Worm (Caenorhabditis elegans) whole organism, late embryonic: ENCODE measurements around the gene coh-4.

Experiments used
- F13H6.1 ChIP-seq: sonication (generic microtip); optimal IDR thresholded peaks from 2 replicates; lab custom pipeline; 2016; ENCODE audit warnings: missing genetic modification characterization, missing compliant biosample characterization
- K02D7.2 ChIP-seq: sonication (generic microtip); optimal IDR thresholded peaks from 2 replicates; lab custom pipeline; 2017; ENCODE audit warnings: mild to moderate bottlenecking, missing genetic modification characterization, missing compliant biosample characterization
- K09A11.1 ChIP-seq: sonication (generic microtip); optimal IDR thresholded peaks from 2 replicates; lab custom pipeline; 2017; ENCODE audit warnings: antibody characterized with exemption, mild to moderate bottlenecking, missing genetic modification characterization, missing compliant biosample characterization; ENCODE audit not compliant: insufficient read depth
- T23F11.4 ChIP-seq: fragments of 200-800 bp; sonication (Bioruptor generic); optimal IDR thresholded peaks from 2 replicates; lab custom pipeline; 2018; ENCODE audit warnings: mild to moderate bottlenecking, missing genetic modification characterization, missing compliant biosample characterization
- Y22D7AL.16 ChIP-seq: sonication (generic microtip); optimal IDR thresholded peaks from 2 replicates; lab custom pipeline; 2016; ENCODE audit warnings: missing genetic modification characterization, missing compliant biosample characterization
- ahr-1 ChIP-seq: sonication (generic microtip); optimal IDR thresholded peaks from 2 replicates; lab custom pipeline; 2016; ENCODE audit warnings: missing genetic modification characterization, missing compliant biosample characterization
- ama-1 ChIP-seq: fragments of 150-350 bp; optimal IDR thresholded peaks from 2 replicates; lab custom pipeline; 2014
- ceh-18 ChIP-seq: sonication (generic microtip); optimal IDR thresholded peaks from 2 replicates; lab custom pipeline; 2016; ENCODE audit warnings: missing genetic modification characterization, missing compliant biosample characterization
- ceh-2 ChIP-seq: sonication (generic microtip); optimal IDR thresholded peaks from 2 replicates; lab custom pipeline; 2016; ENCODE audit warnings: missing genotype, missing genetic modification characterization, missing compliant biosample characterization
- ceh-22 ChIP-seq: sonication (generic microtip); optimal IDR thresholded peaks from 2 replicates; lab custom pipeline; 2017; ENCODE audit warnings: missing biosample characterization, missing genetic modification characterization
- ceh-31 ChIP-seq: sonication (generic microtip); optimal IDR thresholded peaks from 2 replicates; lab custom pipeline; 2016; ENCODE audit warnings: missing genetic modification characterization, missing compliant biosample characterization
- ceh-34 ChIP-seq: sonication (generic microtip); optimal IDR thresholded peaks from 2 replicates; lab custom pipeline; 2016; ENCODE audit warnings: mild to moderate bottlenecking, missing genetic modification characterization, missing compliant biosample characterization
- ceh-48 ChIP-seq: sonication (generic microtip); optimal IDR thresholded peaks from 2 replicates; lab custom pipeline; 2016; ENCODE audit warnings: missing genetic modification characterization, inconsistent platforms, missing compliant biosample characterization
- ceh-6 ChIP-seq: fragments of 200-800 bp; sonication (Bioruptor generic); optimal IDR thresholded peaks from 2 replicates; lab custom pipeline; 2018; ENCODE audit warnings: mild to moderate bottlenecking, missing genetic modification characterization, missing compliant biosample characterization
- dmd-4 ChIP-seq: sonication (generic microtip); optimal IDR thresholded peaks from 2 replicates; lab custom pipeline; 2016; ENCODE audit warnings: borderline replicate concordance, missing genetic modification characterization, missing compliant biosample characterization
- elt-2 ChIP-seq: sonication (generic microtip); optimal IDR thresholded peaks from 2 replicates; lab custom pipeline; 2016; ENCODE audit warnings: missing genetic modification reagents, missing genetic modification characterization, missing compliant biosample characterization
- elt-4 ChIP-seq: sonication (generic microtip); optimal IDR thresholded peaks from 2 replicates; lab custom pipeline; 2016; ENCODE audit warnings: missing genetic modification characterization, missing compliant biosample characterization
- fkh-6 ChIP-seq: sonication (generic microtip); optimal IDR thresholded peaks from 2 replicates; lab custom pipeline; 2016; ENCODE audit warnings: missing genetic modification characterization, missing compliant biosample characterization
- hlh-30 ChIP-seq: sonication (generic microtip); optimal IDR thresholded peaks from 2 replicates; lab custom pipeline; 2017; ENCODE audit warnings: antibody characterized with exemption, missing genetic modification characterization, missing compliant biosample characterization; ENCODE audit not compliant: insufficient read depth
- hlh-6 ChIP-seq: sonication (generic microtip); optimal IDR thresholded peaks from 2 replicates; lab custom pipeline; 2016; ENCODE audit warnings: missing genotype, missing genetic modification characterization, missing compliant biosample characterization
- hlh-8 ChIP-seq: sonication (generic microtip); optimal IDR thresholded peaks from 2 replicates; lab custom pipeline; 2016; ENCODE audit warnings: missing genotype, missing genetic modification characterization, missing compliant biosample characterization
- madf-2 ChIP-seq: sonication (generic microtip); optimal IDR thresholded peaks from 2 replicates; lab custom pipeline; 2017; ENCODE audit warnings: missing genetic modification characterization, missing compliant biosample characterization
- mec-3 ChIP-seq: sonication (generic microtip); optimal IDR thresholded peaks from 2 replicates; lab custom pipeline; 2016; ENCODE audit warnings: borderline replicate concordance, missing genetic modification characterization, missing compliant biosample characterization
- nfya-1 ChIP-seq: sonication (generic microtip); optimal IDR thresholded peaks from 2 replicates; lab custom pipeline; 2017; ENCODE audit warnings: missing genetic modification characterization, mild to moderate bottlenecking, missing compliant biosample characterization, antibody characterized with exemption, moderate library complexity
- pag-3 ChIP-seq: sonication (generic microtip); optimal IDR thresholded peaks from 2 replicates; lab custom pipeline; 2016; ENCODE audit warnings: missing compliant biosample characterization, missing genetic modification characterization, borderline replicate concordance
- pax-1 ChIP-seq: fragments of 150-350 bp; optimal IDR thresholded peaks from 2 replicates; lab custom pipeline; 2014; ENCODE audit warnings: missing biosample characterization, missing genetic modification characterization
- rnt-1 ChIP-seq: sonication (generic microtip); optimal IDR thresholded peaks from 2 replicates; lab custom pipeline; 2016; ENCODE audit warnings: missing genetic modification characterization, missing compliant biosample characterization
- syd-9 ChIP-seq: sonication (generic microtip); optimal IDR thresholded peaks from 2 replicates; lab custom pipeline; 2016; ENCODE audit warnings: mild to moderate bottlenecking, missing genetic modification characterization, moderate library complexity, missing compliant biosample characterization
- ttx-3 ChIP-seq: sonication (generic microtip); optimal IDR thresholded peaks from 2 replicates; lab custom pipeline; 2016; ENCODE audit warnings: missing genetic modification reagents, missing genetic modification characterization, missing compliant biosample characterization
- unc-42 ChIP-seq: sonication (generic microtip); optimal IDR thresholded peaks from 2 replicates; lab custom pipeline; 2016; ENCODE audit warnings: missing genotype, missing genetic modification characterization, missing compliant biosample characterization
- unc-55 ChIP-seq: sonication (generic microtip); optimal IDR thresholded peaks from 2 replicates; lab custom pipeline; 2017; ENCODE audit warnings: missing biosample characterization, missing genetic modification reagents, missing genetic modification characterization
- ztf-16 ChIP-seq: sonication (generic microtip); optimal IDR thresholded peaks from 2 replicates; lab custom pipeline; 2017; ENCODE audit warnings: missing genetic modification characterization, missing compliant biosample characterization

Gene coh-4

ce11 chrV:4160086-4160485 is 15.4 kb downstream of the coh-4 start, which contains the start of gene Y45G5AM.5:
Gene Y45G5AM.5 (plus strand): TSS chrV:4160386.
- TF ChIP-seq mec-3 (tag; lab: Kevin White, UChicago) (no peak), syd-9 (tag; lab: Kevin White, UChicago) (no peak), pax-1 (tag; lab: Kevin White, UChicago) (no peak), ceh-31 (tag; lab: Kevin White, UChicago) (no peak), ahr-1 (no peak), K02D7.2 (no peak), Y22D7AL.16 (tag; lab: Kevin White, UChicago) (no peak)
- TF ChIP-seq, all 69 proteins: peak for 0

ce11 chrV:4157291-4157690 is 18.1 kb downstream of the coh-4 start:
- peak; percentile 96 for TF ChIP-seq elt-2
- TF ChIP-seq unc-55 (GFP tag; lab: Kevin White, UChicago), result peak; percentile 69
- peak; percentile 47 for TF ChIP-seq rnt-1 (tag; lab: Kevin White, UChicago)
- no peak for TF ChIP-seq ceh-6
- peak; percentile 50 for TF ChIP-seq ceh-18 (tag; lab: Kevin White, UChicago)
- TF ChIP-seq hlh-8, result no peak

DNA sequence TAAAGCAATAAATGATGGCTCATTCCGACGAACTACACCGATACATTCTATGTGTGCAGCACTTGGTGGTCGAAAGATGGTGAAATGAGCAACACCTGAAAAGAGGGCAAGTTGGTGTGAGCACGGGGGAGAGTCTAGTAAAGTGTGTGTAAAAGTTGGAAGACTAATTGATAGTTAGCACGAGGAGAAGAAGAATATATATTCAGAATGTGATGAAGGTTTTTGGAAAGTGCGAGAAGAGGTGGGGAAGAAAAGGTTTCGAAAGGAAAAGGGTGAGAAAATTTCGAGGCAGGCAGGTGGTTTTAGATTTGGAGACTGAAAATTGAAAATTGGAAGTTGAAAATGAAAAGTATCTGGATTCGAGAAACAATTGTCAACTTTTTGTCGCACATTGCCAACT is 23.2 kb downstream of the coh-4 start, which contains the start of gene Y45G5AM.6:
TSS of gene Y45G5AM.6 (minus strand) at position 101 of the 400 bp plus-strand sequence.
- TF ChIP-seq unc-55 (GFP tag; lab: Kevin White, UChicago), result no peak
- TF ChIP-seq ama-1 (lab: Kevin White, UChicago), result no peak
- TF ChIP-seq mec-3 (tag; lab: Kevin White, UChicago), result no peak
- TF ChIP-seq nfya-1 (tag; lab: Kevin White, UChicago), result no peak
- no peak for TF ChIP-seq K02D7.2
- TF ChIP-seq F13H6.1, result no peak
- TF ChIP-seq ceh-22, result no peak
- no peak for TF ChIP-seq T23F11.4 (GFP tag; lab: Kevin White, UChicago)
- no peak for TF ChIP-seq madf-2 (tag; lab: Kevin White, UChicago)
- TF ChIP-seq ceh-2 (tag; lab: Kevin White, UChicago), result no peak
- no peak for TF ChIP-seq hlh-6 (tag; lab: Kevin White, UChicago)
- TF ChIP-seq ztf-16 (tag; lab: Kevin White, UChicago), result no peak
- TF ChIP-seq K09A11.1 (tag; lab: Kevin White, UChicago), result no peak
- TF ChIP-seq ceh-34 (tag; lab: Kevin White, UChicago), result no peak

DNA sequence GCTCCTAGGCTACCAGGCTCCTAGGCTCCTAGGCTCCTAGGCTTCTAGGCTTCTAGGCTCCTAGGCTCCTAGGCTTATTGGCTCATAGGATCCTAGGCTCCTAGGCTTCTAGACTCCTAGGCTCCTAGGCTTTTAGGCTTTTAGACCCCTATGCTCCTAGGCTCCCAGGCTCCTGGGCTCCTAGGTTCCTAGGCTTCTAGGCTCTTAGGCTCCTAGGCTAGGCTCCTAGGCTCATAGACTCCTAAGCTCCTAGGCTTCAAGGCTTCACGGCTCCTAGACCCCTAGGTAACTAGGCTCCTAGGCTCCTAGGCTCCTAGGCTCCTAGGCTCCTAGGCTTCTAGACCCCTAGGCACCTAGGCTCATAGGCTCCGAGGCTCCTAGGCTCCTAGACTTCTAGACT is 24.0 kb downstream of the coh-4 start:
- TF ChIP-seq elt-4 (tag; lab: Kevin White, UChicago) (peak; percentile 66), ama-1 (lab: Kevin White, UChicago) (no peak), pag-3 (tag; lab: Kevin White, UChicago) (peak; percentile 0)

ce11 chrV:4144205-4144604 is 31.2 kb downstream of the coh-4 start, which contains the start of gene Y45G5AL.1:
Gene Y45G5AL.1 (plus strand): TSS chrV:4144505.
- TF ChIP-seq dmd-4 (no peak), ceh-48 (tag; lab: Kevin White, UChicago) (no peak), ttx-3 (tag; lab: Kevin White, UChicago) (no peak), syd-9 (tag; lab: Kevin White, UChicago) (no peak), pax-1 (tag; lab: Kevin White, UChicago) (no peak), fkh-6 (tag; lab: Kevin White, UChicago) (no peak)

- peak; percentile 33 for TF ChIP-seq ceh-48 (tag; lab: Kevin White, UChicago)
- peak; percentile 13 for TF ChIP-seq pax-1 (tag; lab: Kevin White, UChicago)
- peak; percentile 69 for TF ChIP-seq unc-42
- TF ChIP-seq hlh-6 (tag; lab: Kevin White, UChicago), result no peak
- peak; percentile 96 for TF ChIP-seq hlh-30 (tag; lab: Kevin White, UChicago)
- TF ChIP-seq elt-2, result peak; percentile 67
- no peak for TF ChIP-seq fkh-6 (tag; lab: Kevin White, UChicago)
- TF ChIP-seq nfya-1 (tag; lab: Kevin White, UChicago), result peak; percentile 42
- peak; percentile 21 for TF ChIP-seq unc-55 (GFP tag; lab: Kevin White, UChicago)
- TF ChIP-seq, all 69 proteins: peak for 7
These were observed 32.4 kb downstream of the coh-4 start for ce11 chrV:4143034-4143433.
